Worm (Caenorhabditis elegans) whole organism, L4 larva: ENCODE measurements around the gene gbh-2.
A peak's percentile ranks its signal among the peaks of the same experiment; 100 is the strongest.

Source experiments
- F37D6.2 ChIP-seq: sonication (generic microtip); optimal IDR thresholded peaks from 2 replicates; lab custom pipeline; 2016; ENCODE audit warnings: mild to moderate bottlenecking, missing genetic modification characterization, missing compliant biosample characterization
- F44E2.7 ChIP-seq: fragments of 200-800 bp; sonication (Bioruptor generic); IDR thresholded peaks from 2 replicates; pipeline ENCODE4 v2.1.2; 2022; ENCODE audit warnings: missing genetic modification characterization, missing compliant biosample characterization
- aha-1 ChIP-seq: fragments of 150-350 bp; peaks from one replicate; lab custom pipeline; 2014; ENCODE audit warnings: missing biosample characterization, missing genetic modification characterization
- attf-4 ChIP-seq: sonication (generic microtip); optimal IDR thresholded peaks from 3 replicates; lab custom pipeline; 2017; ENCODE audit warnings: missing biosample characterization, missing genetic modification characterization
- ces-1 ChIP-seq: fragments of 150-350 bp; sonication (generic microtip); optimal IDR thresholded peaks from 4 replicates; lab custom pipeline; 2014; ENCODE audit warnings: missing biosample characterization, missing genetic modification reagents, missing genetic modification characterization
- cey-2 ChIP-seq: sonication (generic microtip); optimal IDR thresholded peaks from 3 replicates; lab custom pipeline; 2017; ENCODE audit warnings: missing genetic modification characterization, mild to moderate bottlenecking, missing compliant biosample characterization, antibody characterized with exemption, borderline replicate concordance; ENCODE audit not compliant: insufficient read depth
- daf-8 ChIP-seq: fragments of 200-800 bp; sonication (Bioruptor generic); IDR thresholded peaks from 2 replicates; pipeline ENCODE4 v1.3.6; 2022; ENCODE audit warnings: missing genetic modification characterization, missing compliant biosample characterization
- hif-1 ChIP-seq, 2 experiments: sonication (generic microtip); optimal IDR thresholded peaks; 2 replicates each; lab custom pipeline; 2016 to 2017; ENCODE audit warnings: missing compliant biosample characterization in 2 of 2, missing genetic modification characterization in 2 of 2, missing genetic modification reagents in 2 of 2, missing genotype in 2 of 2, mild to moderate bottlenecking in 1 of 2
- lin-13 ChIP-seq: fragments of 150-350 bp; optimal IDR thresholded peaks from 2 replicates; lab custom pipeline; 2014; ENCODE audit warnings: missing biosample characterization, missing genetic modification reagents, missing genetic modification characterization
- mdt-29 ChIP-seq: fragments of 200-800 bp; sonication (Bioruptor generic); IDR thresholded peaks from 2 replicates; pipeline ENCODE4 v1.3.6; 2022; ENCODE audit warnings: missing genetic modification reagents, missing genetic modification characterization, missing compliant biosample characterization
- mep-1 ChIP-seq: fragments of 150-350 bp; sonication (generic microtip); optimal IDR thresholded peaks from 3 replicates; lab custom pipeline; 2014; ENCODE audit warnings: missing biosample characterization, missing genetic modification characterization
- nhr-10 ChIP-seq: fragments of 150-350 bp; optimal IDR thresholded peaks from 2 replicates; lab custom pipeline; 2014; ENCODE audit warnings: missing biosample characterization, missing genetic modification characterization
- nhr-25 ChIP-seq: sonication (generic microtip); optimal IDR thresholded peaks from 2 replicates; lab custom pipeline; 2017; ENCODE audit warnings: missing genetic modification characterization, mild to moderate bottlenecking, missing compliant biosample characterization, antibody characterized with exemption, moderate library complexity, borderline replicate concordance; ENCODE audit not compliant: insufficient read depth
- nhr-76 ChIP-seq: fragments of 150-350 bp; optimal IDR thresholded peaks from 2 replicates; lab custom pipeline; 2014; ENCODE audit warnings: missing biosample characterization, missing genetic modification characterization
- nhr-77 ChIP-seq: fragments of 150-350 bp; optimal IDR thresholded peaks from 2 replicates; lab custom pipeline; 2014; ENCODE audit warnings: missing biosample characterization, missing genetic modification characterization
- pha-4 ChIP-seq, 2 experiments: fragments of 150-350 bp in 1 of 2; fragments of 200-800 bp in 1 of 2; sonication (Bioruptor generic) in 1 of 2; IDR thresholded peaks in 1 of 2; optimal IDR thresholded peaks in 1 of 2; 2 replicates each; pipeline versions ENCODE4 v1.3.6 to Lab custom; 2014 to 2022; ENCODE audit warnings: missing genetic modification characterization in 2 of 2, missing genetic modification reagents in 2 of 2, missing biosample characterization in 1 of 2, missing compliant biosample characterization in 1 of 2
- pqm-1 ChIP-seq: sonication (generic microtip); optimal IDR thresholded peaks from 2 replicates; lab custom pipeline; 2017; ENCODE audit warnings: missing biosample characterization, missing genetic modification characterization
- unc-39 ChIP-seq: sonication (generic microtip); optimal IDR thresholded peaks from 2 replicates; lab custom pipeline; 2017; ENCODE audit warnings: missing biosample characterization, missing genetic modification characterization
- unc-62 ChIP-seq, 3 experiments: fragments of 150-350 bp in 1 of 3; sonication (generic microtip); optimal IDR thresholded peaks in 2 of 3; peaks in 1 of 3; 1 replicate in 1 of 3; 2 replicates in 2 of 3; lab custom pipeline; 2014 to 2017; ENCODE audit warnings: missing biosample characterization in 3 of 3, missing genetic modification characterization in 3 of 3, missing genetic modification reagents in 3 of 3, missing genotype in 1 of 3
- vab-7 ChIP-seq: fragments of 200-800 bp; sonication (Bioruptor generic); IDR thresholded peaks from 2 replicates; pipeline ENCODE4 v1.3.6; 2022; ENCODE audit warnings: missing genetic modification reagents, missing genetic modification characterization, missing compliant biosample characterization
- zag-1 ChIP-seq: fragments of 150-350 bp; optimal IDR thresholded peaks from 2 replicates; lab custom pipeline; 2014; ENCODE audit warnings: missing biosample characterization, missing genetic modification characterization
- zip-11 ChIP-seq: fragments of 200-800 bp; sonication (Bioruptor generic); IDR thresholded peaks from 2 replicates; pipeline ENCODE4 v1.3.6; 2022; ENCODE audit warnings: missing genetic modification characterization, missing compliant biosample characterization
- zip-2 ChIP-seq: fragments of 150-350 bp; optimal IDR thresholded peaks from 2 replicates; lab custom pipeline; 2014; ENCODE audit warnings: missing biosample characterization, missing genetic modification characterization

gbh-2 gene

ce11 chrII:8531181-8531759, 45.6 kb downstream of the gbh-2 start, which contains the start of gene gldi-7:
TSS of gene gldi-7 (minus strand) at chrII:8531222.
- TF ChIP-seq lin-13 (GFP tag; lab: Kevin White, UChicago) (no peak), zag-1 (tag; lab: Kevin White, UChicago) (no peak), pha-4 (GFP tag; IDR thresholded peaks at IDR 0.05; lab: Robert Waterston, UW) (no peak), pha-4 (tag; optimal IDR thresholded peaks at IDR 0.05; lab: Kevin White, UChicago) (no peak), zip-11 (no peak), pqm-1 (peak; percentile 63), aha-1 (tag; lab: Kevin White, UChicago) (peak; percentile 64)
- TF ChIP-seq, all 104 proteins: peak for 2

ce11 chrII:8532015-8532414, 46.3 kb downstream of the gbh-2 start:
- no peak for TF ChIP-seq nhr-10 (tag; lab: Kevin White, UChicago)
- no peak for TF ChIP-seq vab-7
- no peak for TF ChIP-seq mdt-29
- TF ChIP-seq ces-1: no peak
- TF ChIP-seq nhr-25: no peak
- TF ChIP-seq unc-39: no peak
- TF ChIP-seq hif-1 (tag; optimal IDR thresholded peaks at IDR 0.05; lab: Kevin White, UChicago): no peak
- no peak for TF ChIP-seq nhr-77 (tag; lab: Kevin White, UChicago)
- TF ChIP-seq F37D6.2 (tag; lab: Kevin White, UChicago): no peak
- no peak for TF ChIP-seq attf-4 (tag; lab: Kevin White, UChicago)
- no peak for TF ChIP-seq nhr-76 (tag; lab: Kevin White, UChicago)
- no peak for TF ChIP-seq zip-2 (tag; lab: Kevin White, UChicago)
- no peak for TF ChIP-seq mep-1 (tag; lab: Kevin White, UChicago)

- TF ChIP-seq unc-62 (GFP tag; optimal IDR thresholded peaks at IDR 0.05 in 1 of 2; lab: Kevin White, UChicago) (peak in 1 of 2 experiments; percentile 75), unc-62 (tag; optimal IDR thresholded peaks at IDR 0.05; lab: Kevin White, UChicago) (no peak), cey-2 (tag; lab: Kevin White, UChicago) (no peak), daf-8 (no peak), F44E2.7 (GFP tag; lab: Robert Waterston, UW) (no peak)
Observed at ce11 chrII:8536060-8536459, 50.4 kb downstream of the gbh-2 start, which contains the start of gene W01C9.2. TSS of gene W01C9.2 (plus strand) at chrII:8536360.
